Worm (Caenorhabditis elegans) whole organism, L4/young adult: Measurements from ENCODE around the gene ZK1307.1.

Experiments used
- W03F9.2 ChIP-seq: fragments of 150-350 bp; optimal IDR thresholded peaks from 2 replicates; lab custom pipeline; 2014; ENCODE audit warnings: missing biosample characterization, missing genetic modification characterization
- him-1 ChIP-seq: sonication (generic microtip); optimal IDR thresholded peaks from 2 replicates; lab custom pipeline; 2016; ENCODE audit warnings: missing genotype, missing genetic modification reagents, missing genetic modification characterization, missing compliant biosample characterization

DNA sequence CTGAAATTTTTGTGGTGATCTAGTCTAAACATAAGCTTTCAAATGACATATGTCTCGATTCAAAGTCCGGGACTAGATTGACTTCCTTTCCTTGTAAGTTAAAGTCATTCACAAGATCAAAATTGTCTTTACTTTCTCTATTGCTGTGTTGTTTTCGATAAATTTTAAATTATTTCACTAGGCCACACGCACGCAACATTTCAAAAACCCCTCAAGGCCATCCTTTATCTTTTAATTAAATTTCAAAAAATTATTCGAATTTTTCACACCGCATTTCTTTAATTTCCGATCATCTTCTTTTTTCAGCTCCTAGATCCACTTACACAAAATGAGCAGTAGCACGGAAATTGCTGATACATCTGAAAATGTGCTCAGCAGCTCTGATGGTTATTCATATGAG lies 19.1 kb downstream of the ZK1307.1 start, which contains the start of gene ZK1307.7:
- TF ChIP-seq him-1 (tag; lab: Kevin White, UChicago) (no peak), W03F9.2 (tag; lab: Kevin White, UChicago) (no peak)
